Worm (Caenorhabditis elegans) whole organism, L3 larva: Measurements from ENCODE around the gene mig-38.

ENCODE experiments used
- R02D3.7 ChIP-seq: fragments of 150-350 bp; optimal IDR thresholded peaks from 2 replicates; lab custom pipeline; 2014; ENCODE audit warnings: missing biosample characterization, missing genetic modification characterization
- ceh-28 ChIP-seq: fragments of 150-350 bp; optimal IDR thresholded peaks from 2 replicates; lab custom pipeline; 2014; ENCODE audit warnings: missing biosample characterization, missing genetic modification reagents, missing genetic modification characterization
- elt-1 ChIP-seq: fragments of 150-350 bp; optimal IDR thresholded peaks from 2 replicates; lab custom pipeline; 2014; ENCODE audit warnings: missing biosample characterization, missing genetic modification characterization
- elt-2 ChIP-seq: sonication (generic microtip); optimal IDR thresholded peaks from 2 replicates; lab custom pipeline; 2016; ENCODE audit warnings: missing genetic modification reagents, mild to moderate bottlenecking, missing genetic modification characterization, missing compliant biosample characterization
- elt-3 ChIP-seq, 3 experiments: fragments of 150-350 bp in 1 of 3; sonication (generic microtip) in 2 of 3; optimal IDR thresholded peaks; 2 replicates in 2 of 3; 4 replicates in 1 of 3; lab custom pipeline; 2014 to 2017; ENCODE audit warnings: missing biosample characterization in 3 of 3, missing genetic modification characterization in 3 of 3
- jun-1 ChIP-seq: fragments of 150-350 bp; optimal IDR thresholded peaks from 2 replicates; lab custom pipeline; 2014; ENCODE audit warnings: missing biosample characterization, missing genetic modification reagents, missing genetic modification characterization
- lin-39 ChIP-seq: fragments of 150-350 bp; optimal IDR thresholded peaks from 2 replicates; lab custom pipeline; 2018; ENCODE audit warnings: missing biosample characterization, missing genetic modification reagents, missing genetic modification characterization
- mdl-1 ChIP-seq: fragments of 150-350 bp; optimal IDR thresholded peaks from 2 replicates; lab custom pipeline; 2014; ENCODE audit warnings: missing biosample characterization, missing genetic modification characterization
- skn-1 ChIP-seq: fragments of 150-350 bp; optimal IDR thresholded peaks from 2 replicates; lab custom pipeline; 2014; ENCODE audit warnings: missing biosample characterization, missing genetic modification characterization
- snpc-4 ChIP-seq: fragments of 150-350 bp; optimal IDR thresholded peaks from 2 replicates; lab custom pipeline; 2014; ENCODE audit warnings: missing biosample characterization, missing genetic modification characterization
- tbx-2 ChIP-seq: sonication (generic microtip); optimal IDR thresholded peaks from 2 replicates; lab custom pipeline; 2016; ENCODE audit warnings: mild to moderate bottlenecking, missing genetic modification characterization, missing compliant biosample characterization
- unc-39 ChIP-seq: sonication (generic microtip); optimal IDR thresholded peaks from 4 replicates; lab custom pipeline; 2017; ENCODE audit warnings: missing biosample characterization, missing genetic modification characterization
- unc-62 ChIP-seq: fragments of 150-350 bp; sonication (generic microtip); optimal IDR thresholded peaks from 4 replicates; lab custom pipeline; 2014; ENCODE audit warnings: missing biosample characterization, missing genetic modification reagents, missing genetic modification characterization
- ztf-4 ChIP-seq: fragments of 150-350 bp; optimal IDR thresholded peaks from 2 replicates; lab custom pipeline; 2014; ENCODE audit warnings: missing biosample characterization, missing genetic modification characterization

- TF ChIP-seq snpc-4 (no peak), elt-3 (tag; optimal IDR thresholded peaks at IDR 0.05; lab: Kevin White, UChicago) (no peak), unc-62 (GFP tag; lab: Kevin White, UChicago) (no peak), ceh-28 (no peak), ztf-4 (tag; lab: Kevin White, UChicago) (no peak), elt-2 (no peak), R02D3.7 (tag; lab: Kevin White, UChicago) (no peak), lin-39 (tag; lab: Kevin White, UChicago) (no peak), elt-1 (tag; lab: Kevin White, UChicago) (peak; percentile 89), unc-39 (tag; lab: Kevin White, UChicago) (no peak), tbx-2 (tag; lab: Kevin White, UChicago) (no peak), mdl-1 (tag; lab: Kevin White, UChicago) (no peak), jun-1 (tag; lab: Kevin White, UChicago) (no peak), skn-1 (tag; lab: Kevin White, UChicago) (no peak)
These were observed 5.7 kb downstream of the mig-38 start for ce11 chrIV:11599717-11600116.
